Worm (Caenorhabditis elegans) whole organism, L1 larva: ENCODE measurements around the gene capg-2.

Source experiments
- C16A3.4 ChIP-seq: fragments of 150-350 bp; optimal IDR thresholded peaks from 2 replicates; lab custom pipeline; 2014; ENCODE audit warnings: missing biosample characterization, missing genetic modification characterization
- C34B4.2 ChIP-seq: sonication (generic microtip); optimal IDR thresholded peaks from 2 replicates; lab custom pipeline; 2017; ENCODE audit warnings: mild to moderate bottlenecking, missing genetic modification characterization, missing compliant biosample characterization
- Y116A8C.19 ChIP-seq: sonication (generic microtip); optimal IDR thresholded peaks from 2 replicates; lab custom pipeline; 2016; ENCODE audit warnings: missing compliant biosample characterization, missing genetic modification characterization, borderline replicate concordance
- aly-2 ChIP-seq: fragments of 150-350 bp; optimal IDR thresholded peaks from 2 replicates; lab custom pipeline; 2014; ENCODE audit warnings: missing biosample characterization, missing genetic modification characterization
- ama-1 ChIP-seq: fragments of 150-350 bp; optimal IDR thresholded peaks from 2 replicates; lab custom pipeline; 2014
- blmp-1 ChIP-seq: fragments of 150-350 bp; optimal IDR thresholded peaks from 2 replicates; lab custom pipeline; 2014; ENCODE audit warnings: missing biosample characterization, missing genetic modification characterization
- ceh-63 ChIP-seq: fragments of 200-800 bp; sonication (Bioruptor generic); optimal IDR thresholded peaks from 2 replicates; lab custom pipeline; 2018; ENCODE audit warnings: mild to moderate bottlenecking, missing genetic modification characterization, missing compliant biosample characterization
- ceh-8 ChIP-seq: fragments of 200-800 bp; sonication (Bioruptor generic); optimal IDR thresholded peaks from 2 replicates; lab custom pipeline; 2018; ENCODE audit warnings: mild to moderate bottlenecking, missing genetic modification characterization, moderate library complexity, missing compliant biosample characterization
- ceh-82 ChIP-seq, 3 experiments: fragments of 150-350 bp in 1 of 3; sonication (generic microtip) in 2 of 3; optimal IDR thresholded peaks; 2 replicates each; lab custom pipeline; 2014 to 2017; ENCODE audit warnings: missing biosample characterization in 3 of 3, missing genetic modification characterization in 3 of 3
- ceh-88 ChIP-seq: fragments of 200-800 bp; sonication (Bioruptor generic); IDR thresholded peaks from 2 replicates; pipeline ENCODE4 v1.3.6; 2022; ENCODE audit warnings: missing genetic modification characterization, missing compliant biosample characterization
- ceh-90 ChIP-seq: sonication (generic microtip); optimal IDR thresholded peaks from 2 replicates; lab custom pipeline; 2016; ENCODE audit warnings: missing genetic modification characterization, missing compliant biosample characterization
- ces-1 ChIP-seq: fragments of 150-350 bp; optimal IDR thresholded peaks from 2 replicates; lab custom pipeline; 2014; ENCODE audit warnings: missing biosample characterization, missing genetic modification reagents, missing genetic modification characterization
- efl-1 ChIP-seq, 4 experiments: fragments of 150-350 bp; optimal IDR thresholded peaks in 3 of 4; peaks in 1 of 4; 1 replicate in 1 of 4; 2 replicates in 3 of 4; lab custom pipeline; 2014; ENCODE audit warnings: missing biosample characterization in 2 of 4, missing genetic modification characterization in 2 of 4, missing genetic modification reagents in 2 of 4
- efl-3 ChIP-seq: fragments of 200-800 bp; sonication (Bioruptor generic); optimal IDR thresholded peaks from 2 replicates; lab custom pipeline; 2018; ENCODE audit warnings: mild to moderate bottlenecking, missing genetic modification characterization, missing compliant biosample characterization
- egl-13 ChIP-seq: sonication (generic microtip); optimal IDR thresholded peaks from 2 replicates; lab custom pipeline; 2016; ENCODE audit warnings: missing genotype, missing genetic modification reagents, missing genetic modification characterization, missing compliant biosample characterization
- elt-2 ChIP-seq: sonication (generic microtip); optimal IDR thresholded peaks from 2 replicates; lab custom pipeline; 2016; ENCODE audit warnings: missing genetic modification characterization, mild to moderate bottlenecking, inconsistent platforms, missing compliant biosample characterization, missing genetic modification reagents
- ets-5 ChIP-seq: fragments of 200-800 bp; sonication (Bioruptor generic); IDR thresholded peaks from 2 replicates; pipeline ENCODE4 v1.3.6; 2022; ENCODE audit warnings: missing genetic modification characterization, missing compliant biosample characterization
- fkh-4 ChIP-seq: sonication (generic microtip); optimal IDR thresholded peaks from 2 replicates; lab custom pipeline; 2016; ENCODE audit warnings: missing compliant biosample characterization, missing genetic modification characterization, borderline replicate concordance
- fos-1 ChIP-seq: fragments of 150-350 bp; optimal IDR thresholded peaks from 2 replicates; lab custom pipeline; 2014; ENCODE audit warnings: missing biosample characterization, missing genetic modification characterization
- grh-1 ChIP-seq: fragments of 200-800 bp; sonication (Bioruptor generic); IDR thresholded peaks from 2 replicates; pipeline ENCODE4 v1.3.6; 2022; ENCODE audit warnings: missing genetic modification reagents, missing genetic modification characterization, missing compliant biosample characterization
- hlh-17 ChIP-seq: fragments of 200-800 bp; sonication (Bioruptor generic); optimal IDR thresholded peaks from 2 replicates; lab custom pipeline; 2018; ENCODE audit warnings: missing genetic modification characterization, mild to moderate bottlenecking, missing compliant biosample characterization, moderate library complexity, borderline replicate concordance
- hlh-4 ChIP-seq: sonication (generic microtip); optimal IDR thresholded peaks from 2 replicates; lab custom pipeline; 2016; ENCODE audit warnings: mild to moderate bottlenecking, missing genetic modification characterization, missing compliant biosample characterization
- irx-1 ChIP-seq: sonication (generic microtip); optimal IDR thresholded peaks from 2 replicates; lab custom pipeline; 2016; ENCODE audit warnings: missing genetic modification characterization, missing compliant biosample characterization
- lin-14 ChIP-seq: fragments of 200-800 bp; sonication (Bioruptor generic); optimal IDR thresholded peaks from 2 replicates; lab custom pipeline; 2018; ENCODE audit warnings: mild to moderate bottlenecking, missing genetic modification characterization, moderate library complexity, missing compliant biosample characterization
- lin-15B ChIP-seq: fragments of 150-350 bp; sonication (generic microtip); optimal IDR thresholded peaks from 3 replicates; lab custom pipeline; 2014; ENCODE audit warnings: missing biosample characterization, missing genetic modification characterization
- lin-35 ChIP-seq, 2 experiments: fragments of 150-350 bp; optimal IDR thresholded peaks; 2 replicates each; lab custom pipeline; 2014; ENCODE audit warnings: missing biosample characterization in 2 of 2, missing genetic modification characterization in 2 of 2, missing genetic modification reagents in 2 of 2
- lir-3 ChIP-seq: sonication (generic microtip); optimal IDR thresholded peaks from 2 replicates; lab custom pipeline; 2016; ENCODE audit warnings: mild to moderate bottlenecking, missing genetic modification characterization, moderate library complexity, missing compliant biosample characterization; ENCODE audit not compliant: poor library complexity
- lsy-2 ChIP-seq, 2 experiments: fragments of 150-350 bp; optimal IDR thresholded peaks; 2 replicates each; lab custom pipeline; 2014; ENCODE audit warnings: missing biosample characterization in 2 of 2, missing genetic modification characterization in 2 of 2
- mef-2 ChIP-seq: fragments of 150-350 bp; optimal IDR thresholded peaks from 2 replicates; lab custom pipeline; 2014; ENCODE audit warnings: missing biosample characterization, missing genetic modification characterization
- nhr-11 ChIP-seq: fragments of 150-350 bp; optimal IDR thresholded peaks from 2 replicates; lab custom pipeline; 2014; ENCODE audit warnings: missing biosample characterization, missing genetic modification characterization
- nhr-12 ChIP-seq: sonication (generic microtip); optimal IDR thresholded peaks from 2 replicates; lab custom pipeline; 2017; ENCODE audit warnings: missing biosample characterization, missing genetic modification characterization
- nhr-19 ChIP-seq: fragments of 200-800 bp; sonication (Bioruptor generic); conservative IDR thresholded peaks from 2 replicates; pipeline ENCODE4 v1.3.6; 2022; ENCODE audit warnings: missing genetic modification characterization, missing compliant biosample characterization
- nhr-237 ChIP-seq: fragments of 150-350 bp; optimal IDR thresholded peaks from 2 replicates; lab custom pipeline; 2014; ENCODE audit warnings: missing biosample characterization, missing genetic modification characterization
- nhr-76 ChIP-seq: sonication (generic microtip); optimal IDR thresholded peaks from 2 replicates; lab custom pipeline; 2017; ENCODE audit warnings: missing biosample characterization, missing genetic modification characterization
- nhr-85 ChIP-seq: sonication (generic microtip); peaks from one replicate; lab custom pipeline; 2016; ENCODE audit warnings: missing genetic modification characterization, inconsistent platforms, missing compliant biosample characterization
- pag-3 ChIP-seq: sonication (generic microtip); optimal IDR thresholded peaks from 2 replicates; lab custom pipeline; 2017; ENCODE audit warnings: missing genetic modification characterization, mild to moderate bottlenecking, missing compliant biosample characterization, antibody characterized with exemption, borderline replicate concordance; ENCODE audit not compliant: insufficient read depth
- pax-3 ChIP-seq: fragments of 200-800 bp; sonication (Bioruptor generic); optimal IDR thresholded peaks from 2 replicates; lab custom pipeline; 2018; ENCODE audit warnings: mild to moderate bottlenecking, missing genetic modification characterization, moderate library complexity, missing compliant biosample characterization
- rnt-1 ChIP-seq: sonication (generic microtip); optimal IDR thresholded peaks from 2 replicates; lab custom pipeline; 2016; ENCODE audit warnings: mild to moderate bottlenecking, missing genetic modification characterization, moderate library complexity, missing compliant biosample characterization
- unc-86 ChIP-seq: sonication (generic microtip); optimal IDR thresholded peaks from 2 replicates; lab custom pipeline; 2016; ENCODE audit warnings: missing genetic modification characterization, missing compliant biosample characterization
- vab-15 ChIP-seq: sonication (generic microtip); optimal IDR thresholded peaks from 2 replicates; lab custom pipeline; 2017; ENCODE audit warnings: missing genotype, mild to moderate bottlenecking, missing genetic modification characterization, missing compliant biosample characterization
- zip-4 ChIP-seq: fragments of 200-800 bp; sonication (Bioruptor generic); optimal IDR thresholded peaks from 2 replicates; lab custom pipeline; 2018; ENCODE audit warnings: mild to moderate bottlenecking, missing genetic modification characterization, moderate library complexity, missing compliant biosample characterization

Gene capg-2

DNA sequence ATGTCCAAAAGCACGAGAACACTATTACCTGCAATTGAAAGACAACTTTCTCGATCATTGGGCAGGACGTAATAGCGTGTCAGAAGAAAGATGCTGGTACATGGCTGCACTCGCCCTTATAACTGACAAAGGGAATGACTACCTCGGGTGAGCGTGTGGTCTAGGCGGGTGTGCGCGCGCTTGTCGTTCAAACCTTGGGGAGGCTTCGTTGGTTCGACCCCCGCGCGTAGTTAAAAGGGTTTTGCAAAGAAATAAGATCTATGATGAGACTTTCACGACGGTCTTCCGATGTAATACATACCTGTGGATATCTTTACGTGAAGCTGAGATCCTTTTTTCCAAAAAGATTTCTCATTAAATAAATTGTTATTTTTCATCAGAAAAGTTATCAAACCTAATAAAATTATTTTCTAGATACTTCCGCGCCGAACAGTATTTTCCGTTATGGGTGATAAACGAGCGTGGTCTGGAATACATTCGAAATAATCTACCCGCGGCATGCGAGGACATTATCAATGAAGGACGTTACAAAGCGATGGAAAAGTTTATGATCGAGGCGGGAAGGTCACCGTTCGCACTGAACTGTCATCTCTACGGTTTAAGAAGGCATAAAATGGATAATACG lies 31.9 kb downstream of the capg-2 start (continued):
- TF ChIP-seq nhr-19 (GFP tag; lab: Robert Waterston, UW) = peak; percentile 86
- peak; percentile 77 for TF ChIP-seq C16A3.4 (tag; lab: Kevin White, UChicago)
- peak; percentile 93 for TF ChIP-seq nhr-85
- TF ChIP-seq nhr-11 (tag; lab: Kevin White, UChicago) = peak; percentile 19
- peak; percentile 64 for TF ChIP-seq ceh-63 (GFP tag; lab: Kevin White, UChicago)
- no peak for TF ChIP-seq blmp-1 (tag; lab: Kevin White, UChicago)
- TF ChIP-seq nhr-12 (tag; lab: Kevin White, UChicago) = no peak
- TF ChIP-seq mef-2 (tag; lab: Kevin White, UChicago) = no peak
- TF ChIP-seq pag-3 (tag; lab: Kevin White, UChicago) = peak; percentile 56
- TF ChIP-seq lin-14 (GFP tag; lab: Kevin White, UChicago) = peak; percentile 76
- no peak for TF ChIP-seq hlh-17 (GFP tag; lab: Kevin White, UChicago)
- peak; percentile 81 for TF ChIP-seq egl-13
- peak; percentile 91 for TF ChIP-seq rnt-1 (tag; lab: Kevin White, UChicago)
- TF ChIP-seq zip-4 = peak; percentile 73
- peak; percentile 14 for TF ChIP-seq fkh-4 (tag; lab: Kevin White, UChicago)
- TF ChIP-seq C34B4.2 (tag; lab: Kevin White, UChicago) = no peak
- peak; percentile 76 for TF ChIP-seq elt-2 (tag; lab: Kevin White, UChicago)
- peak; percentile 68 for TF ChIP-seq fos-1
- peak; percentile 36 for TF ChIP-seq vab-15
- no peak for TF ChIP-seq hlh-4 (tag; lab: Kevin White, UChicago)
- TF ChIP-seq nhr-237 (tag; lab: Kevin White, UChicago) = peak; percentile 39
- TF ChIP-seq ceh-82 (tag; optimal IDR thresholded peaks at IDR 0.05; lab: Kevin White, UChicago) = peak; percentile 69 to 88 (median 84)
- peak; percentile 71 for TF ChIP-seq ama-1 (lab: Kevin White, UChicago)
- peak; percentile 15 for TF ChIP-seq lin-15B (tag; lab: Kevin White, UChicago)
- TF ChIP-seq efl-3 = peak; percentile 84
- TF ChIP-seq Y116A8C.19 (tag; lab: Kevin White, UChicago) = no peak
- TF ChIP-seq nhr-76 (tag; lab: Kevin White, UChicago) = peak; percentile 78
- TF ChIP-seq ceh-8 (GFP tag; lab: Kevin White, UChicago) = peak; percentile 60
- peak; percentile 71 to 74 for TF ChIP-seq lin-35 (GFP tag; optimal IDR thresholded peaks at IDR 0.05; lab: Kevin White, UChicago)
- TF ChIP-seq lsy-2 (tag; optimal IDR thresholded peaks at IDR 0.05; lab: Kevin White, UChicago) = peak; percentile 73 to 77
- TF ChIP-seq ets-5 = no peak
- peak; percentile 69 to 73 for TF ChIP-seq efl-1 (optimal IDR thresholded peaks at IDR 0.05; lab: Kevin White, UChicago)
- TF ChIP-seq efl-1 (GFP tag; optimal IDR thresholded peaks at IDR 0.05 in 1 of 2; lab: Kevin White, UChicago) = peak; percentile 52 to 97

ce11 chrV:12305677-12306076 lies 34.0 kb downstream of the capg-2 start:
- TF ChIP-seq grh-1 (GFP tag; lab: Robert Waterston, UW) (no peak), efl-1 (optimal IDR thresholded peaks at IDR 0.05; lab: Kevin White, UChicago) (no peak), efl-1 (GFP tag; optimal IDR thresholded peaks at IDR 0.05 in 1 of 2; lab: Kevin White, UChicago) (peak in 1 of 2 experiments; percentile 94)

- TF ChIP-seq ceh-88 (GFP tag; lab: Robert Waterston, UW) = no peak
- peak; percentile 69 for TF ChIP-seq aly-2 (tag; lab: Kevin White, UChicago)
- TF ChIP-seq lir-3 (tag; lab: Kevin White, UChicago) = no peak
- TF ChIP-seq irx-1 (tag; lab: Kevin White, UChicago) = no peak
- no peak for TF ChIP-seq ces-1 (GFP tag; lab: Kevin White, UChicago)
- TF ChIP-seq ceh-90 (tag; lab: Kevin White, UChicago) = no peak
- no peak for TF ChIP-seq ceh-8 (GFP tag; lab: Kevin White, UChicago)
- no peak for TF ChIP-seq pax-3
- TF ChIP-seq lsy-2 (tag; optimal IDR thresholded peaks at IDR 0.05; lab: Kevin White, UChicago) = peak in 1 of 2 experiments; percentile 15
- no peak for TF ChIP-seq unc-86
These were observed 35.4 kb downstream of the capg-2 start, which contains the start of gene srg-45 for ce11 chrV:12307011-12307540. Gene srg-45 (plus strand): TSS chrV:12307490.
